Fruit fly (Drosophila melanogaster): ENCODE results near the gene yellow-k.

yellow-k gene

DNA sequence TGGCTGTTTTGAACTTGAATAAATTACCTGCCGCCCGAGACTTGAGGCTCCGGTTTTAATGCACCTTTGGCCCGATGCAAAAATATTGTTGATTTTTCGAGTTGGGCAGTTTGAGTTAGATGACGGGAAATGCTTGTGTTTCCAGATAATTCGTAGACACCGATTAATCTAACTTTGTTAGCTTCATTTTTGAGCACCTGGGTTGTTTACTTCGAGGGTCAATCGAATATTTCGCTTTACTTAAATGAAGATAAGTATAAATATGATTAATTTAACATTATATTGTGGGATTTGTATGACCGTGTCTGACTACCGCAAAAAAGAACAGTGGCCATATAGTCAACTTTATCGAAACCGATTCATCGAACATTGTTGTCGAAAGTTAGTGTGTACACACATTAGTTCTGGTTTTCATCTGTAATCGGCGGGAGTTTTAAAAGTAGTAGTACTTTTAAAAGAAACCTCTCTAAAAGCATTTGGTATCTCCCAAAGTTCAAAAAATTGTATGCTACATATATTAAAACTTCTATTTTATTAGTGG, 3.5 kb downstream of the yellow-k start, which contains the start of gene CG7945 (continued):
- TF ChIP-seq corto (GFP tag; optimal IDR thresholded peaks at IDR 0.05) (no peak), CG11456 (GFP tag; IDR thresholded peaks at IDR 0.05) (no peak), maf-S (GFP tag; optimal IDR thresholded peaks at IDR 0.05) (no peak), NFAT (GFP tag; IDR thresholded peaks at IDR 0.05) (no peak), fd102C (GFP tag; optimal IDR thresholded peaks at IDR 0.05) (no peak), Lhr (GFP tag; optimal IDR thresholded peaks at IDR 0.05) (peak; percentile 34), MESR4 (GFP tag; optimal IDR thresholded peaks at IDR 0.05) (peak; percentile 69), cad (GFP tag; optimal IDR thresholded peaks at IDR 0.05) (no peak), zf30C (GFP tag; optimal IDR thresholded peaks at IDR 0.05) (no peak), CG4730 (GFP tag; IDR thresholded peaks at IDR 0.05) (no peak), CG9932 (GFP tag; IDR thresholded peaks at IDR 0.05) (no peak), CG6683 (GFP tag; optimal IDR thresholded peaks at IDR 0.05) (no peak), CoRest (tag; optimal IDR thresholded peaks at IDR 0.05) (peak; percentile 10), ac (GFP tag; optimal IDR thresholded peaks at IDR 0.05) (no peak), nmo (GFP tag; optimal IDR thresholded peaks at IDR 0.05) (peak; percentile 23), B-H1 (GFP tag; IDR thresholded peaks at IDR 0.05) (no peak), Trl (optimal IDR thresholded peaks at IDR 0.05) (no peak), Trl (GFP tag; optimal IDR thresholded peaks at IDR 0.05) (no peak), schlank (tag; optimal IDR thresholded peaks at IDR 0.05) (no peak), Ptx1 (GFP tag; IDR thresholded peaks at IDR 0.05) (no peak), Ada2b (GFP tag; IDR thresholded peaks at IDR 0.05) (no peak), CG11398 (GFP tag; optimal IDR thresholded peaks at IDR 0.05) (no peak), bigmax (GFP tag; optimal IDR thresholded peaks at IDR 0.05) (no peak), CG10209 (GFP tag; optimal IDR thresholded peaks at IDR 0.05) (no peak), Rfx (GFP tag; IDR thresholded peaks at IDR 0.05) (no peak), nom (GFP tag; optimal IDR thresholded peaks at IDR 0.05) (no peak), Mes4 (GFP tag; optimal IDR thresholded peaks at IDR 0.05) (no peak), ATbp (GFP tag; optimal IDR thresholded peaks at IDR 0.05) (no peak), Lpt (GFP tag; optimal IDR thresholded peaks at IDR 0.05) (no peak), gsb-n (tag; optimal IDR thresholded peaks at IDR 0.05) (peak; percentile 70), CG7963 (GFP tag; IDR thresholded peaks at IDR 0.05; ENCODE audit: partially characterized antibody) (peak; percentile 49; the same call in 2 of the 3 replicates), CG11560 (tag; IDR thresholded peaks at IDR 0.05) (no peak), CG42726 (GFP tag; IDR thresholded peaks at IDR 0.05; ENCODE audit: partially characterized antibody) (no peak), CG14441 (GFP tag; IDR thresholded peaks at IDR 0.05) (no peak), CG18619 (GFP tag; optimal IDR thresholded peaks at IDR 0.05) (no peak), HmgZ (tag; optimal IDR thresholded peaks at IDR 0.05) (peak; percentile 69), CG31365 (tag; optimal IDR thresholded peaks at IDR 0.05) (no peak), CG32532 (GFP tag; IDR thresholded peaks at IDR 0.05) (no peak), CG11085 (GFP tag; IDR thresholded peaks at IDR 0.05) (no peak), CG1602 (GFP tag; optimal IDR thresholded peaks at IDR 0.05) (no peak), CG10147 (GFP tag; optimal IDR thresholded peaks at IDR 0.05) (peak; percentile 19), tll (GFP tag; optimal IDR thresholded peaks at IDR 0.05) (peak in 1 of 2 experiments; percentile 12), CG9797 (GFP tag; optimal IDR thresholded peaks at IDR 0.05) (peak; percentile 70), CG18476 (GFP tag; optimal IDR thresholded peaks at IDR 0.05) (no peak), CG8359 (GFP tag; optimal IDR thresholded peaks at IDR 0.05; ENCODE audit: borderline replicate concordance) (no peak), CG8944 (GFP tag; optimal IDR thresholded peaks at IDR 0.05) (no peak), emc (GFP tag; optimal IDR thresholded peaks at IDR 0.05) (no peak), bowl (GFP tag; IDR thresholded peaks at IDR 0.05) (no peak), CG12659 (GFP tag; optimal IDR thresholded peaks at IDR 0.05) (peak; percentile 68), CG18011 (GFP tag; optimal IDR thresholded peaks at IDR 0.05) (no peak)

Data from whole organism, embryonic.